Fruit fly (Drosophila melanogaster): Measurements from ENCODE around the gene Wdr24.
A peak's percentile ranks its signal among the peaks of the same experiment; 100 is the strongest.

The Wdr24 gene

dm6 chr3R:29786016-29786996 is 41.4 kb upstream of the Wdr24 start (continued):
- TF ChIP-seq vvl (GFP tag; IDR thresholded peaks at IDR 0.05) (peak; percentile 66), CG15514 (GFP tag; optimal IDR thresholded peaks at IDR 0.05) (no peak), CG4707 (GFP tag; optimal IDR thresholded peaks at IDR 0.05) (no peak)

dm6 chr3R:29785242-29785641 is 40.4 kb upstream of the Wdr24 start:
- peak; percentile 13 for TF ChIP-seq Med (GFP tag)
- TF ChIP-seq CG4404 (GFP tag; IDR thresholded peaks at IDR 0.05): 0 out of 2 replicates have a peak, but pooled peaks have one; percentile 10
- 0 out of 3 replicates have a peak, but pooled peaks have one; percentile 22 for TF ChIP-seq H15 (GFP tag; IDR thresholded peaks at IDR 0.05)
- TF ChIP-seq Oaz (GFP tag; IDR thresholded peaks at IDR 0.05): no peak

DNA sequence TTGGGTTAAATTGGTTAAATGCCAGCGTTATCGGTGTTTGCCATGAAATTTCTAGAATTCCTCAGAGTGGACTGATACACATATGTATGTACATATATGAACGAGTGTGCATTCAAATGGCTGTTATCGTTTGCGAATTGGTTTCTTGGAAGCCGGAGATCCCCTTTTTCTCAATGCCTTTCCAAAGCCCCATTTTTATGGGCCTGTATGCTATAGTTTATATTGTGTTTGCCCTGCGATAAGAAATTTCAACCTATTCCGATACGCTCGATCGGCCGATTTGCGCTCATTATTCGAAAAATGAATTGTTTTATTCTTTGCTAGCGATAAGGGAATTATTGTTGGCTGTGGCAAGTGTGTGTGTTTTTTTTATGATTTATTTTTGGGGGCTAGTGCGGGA is 38.3 kb upstream of the Wdr24 start:
- no peak for TF ChIP-seq CG9437 (GFP tag; optimal IDR thresholded peaks at IDR 0.05)
- no peak for TF ChIP-seq lbe (GFP tag; optimal IDR thresholded peaks at IDR 0.05)
- TF ChIP-seq ERR (GFP tag; optimal IDR thresholded peaks at IDR 0.05): no peak
- TF ChIP-seq CoRest (tag; optimal IDR thresholded peaks at IDR 0.05): no peak
- peak; percentile 0 for TF ChIP-seq Med (GFP tag)
- no peak for TF ChIP-seq dimm (GFP tag; IDR thresholded peaks at IDR 0.05)
- no peak for TF ChIP-seq CG10654 (GFP tag; optimal IDR thresholded peaks at IDR 0.05)
- no peak for TF ChIP-seq CG17359 (tag; optimal IDR thresholded peaks at IDR 0.05)
- no peak for TF ChIP-seq CG11560 (tag; IDR thresholded peaks at IDR 0.05)
- no peak for TF ChIP-seq CG3281 (GFP tag; optimal IDR thresholded peaks at IDR 0.05)
- no peak for TF ChIP-seq esg (GFP tag; conservative IDR thresholded peaks at IDR 0.05)
- no peak for TF ChIP-seq kah (GFP tag; optimal IDR thresholded peaks at IDR 0.05)
- TF ChIP-seq Hey (tag; optimal IDR thresholded peaks at IDR 0.05): no peak
- no peak for TF ChIP-seq D (optimal IDR thresholded peaks at IDR 0.05)
- TF ChIP-seq D (GFP tag; optimal IDR thresholded peaks at IDR 0.05): no peak
- no peak for TF ChIP-seq CG6813 (GFP tag; optimal IDR thresholded peaks at IDR 0.05)
- TF ChIP-seq slbo (GFP tag; IDR thresholded peaks at IDR 0.05): no peak
- no peak for TF ChIP-seq Ravus (GFP tag; IDR thresholded peaks at IDR 0.05)
- TF ChIP-seq Doc3 (GFP tag; IDR thresholded peaks at IDR 0.05; ENCODE audit: partially characterized antibody): no peak
- TF ChIP-seq dmrt11E (tag; optimal IDR thresholded peaks at IDR 0.05): no peak
- TF ChIP-seq pan (optimal IDR thresholded peaks at IDR 0.05): no peak
- peak in 1 of 2 experiments; percentile 8 for TF ChIP-seq pan (GFP tag; optimal IDR thresholded peaks at IDR 0.05 in 1 of 2, IDR thresholded peaks at IDR 0.05 in 1 of 2)
- no peak for TF ChIP-seq CG13894 (tag; optimal IDR thresholded peaks at IDR 0.05)
- TF ChIP-seq sisA (GFP tag; IDR thresholded peaks at IDR 0.05): no peak
- no peak for TF ChIP-seq onecut (GFP tag; IDR thresholded peaks at IDR 0.05)
- no peak for TF ChIP-seq Aef1 (GFP tag; IDR thresholded peaks at IDR 0.05)
- TF ChIP-seq GATAe (GFP tag; conservative IDR thresholded peaks at IDR 0.05): peak; percentile 39; the same call in 1 of the 2 replicates
- peak; percentile 35 for TF ChIP-seq CG2678 (tag; optimal IDR thresholded peaks at IDR 0.05)
- TF ChIP-seq CG4404 (GFP tag; IDR thresholded peaks at IDR 0.05): no peak
- TF ChIP-seq wek (GFP tag; optimal IDR thresholded peaks at IDR 0.05): no peak
- no peak for TF ChIP-seq fd3F (GFP tag; optimal IDR thresholded peaks at IDR 0.05)
- no peak for TF ChIP-seq Sry-δ (GFP tag; optimal IDR thresholded peaks at IDR 0.05)
- TF ChIP-seq shn (GFP tag; optimal IDR thresholded peaks at IDR 0.05): no peak
- TF ChIP-seq CG34376 (GFP tag; optimal IDR thresholded peaks at IDR 0.05): peak; percentile 53
- no peak for TF ChIP-seq CG1529 (GFP tag; optimal IDR thresholded peaks at IDR 0.05)
- no peak for TF ChIP-seq lilli (GFP tag; optimal IDR thresholded peaks at IDR 0.05)
- TF ChIP-seq CG11247 (GFP tag; IDR thresholded peaks at IDR 0.05): no peak
- no peak for TF ChIP-seq HLH3B (GFP tag; IDR thresholded peaks at IDR 0.05)
- no peak for TF ChIP-seq CG6854 (GFP tag; optimal IDR thresholded peaks at IDR 0.05)
- TF ChIP-seq CG1647 (GFP tag; optimal IDR thresholded peaks at IDR 0.05): no peak
- no peak for TF ChIP-seq danr (GFP tag; IDR thresholded peaks at IDR 0.05)
